Worm (Caenorhabditis elegans): ENCODE measurements around the gene ttbk-7.

ttbk-7 gene

ce11 chrV:12895772-12896171 lies at the start of gene ttbk-7:
Gene ttbk-7, minus strand, starts transcription at chrV:12895872.
- TF ChIP-seq dao-5 (tag; optimal IDR thresholded peaks at IDR 0.05) (no peak), W03F9.2 (tag; optimal IDR thresholded peaks at IDR 0.05) (no peak), him-1 (tag; optimal IDR thresholded peaks at IDR 0.05) (no peak)

- no peak for TF ChIP-seq W03F9.2 (tag; optimal IDR thresholded peaks at IDR 0.05)
- no peak for TF ChIP-seq dao-5 (tag; optimal IDR thresholded peaks at IDR 0.05)
- no peak for TF ChIP-seq him-1 (tag; optimal IDR thresholded peaks at IDR 0.05)
Measured at ce11 chrV:12944775-12945174, 49.1 kb upstream of the ttbk-7 start, which contains the start of gene grl-2. Gene grl-2, plus strand, starts transcription at chrV:12945075.

DNA sequence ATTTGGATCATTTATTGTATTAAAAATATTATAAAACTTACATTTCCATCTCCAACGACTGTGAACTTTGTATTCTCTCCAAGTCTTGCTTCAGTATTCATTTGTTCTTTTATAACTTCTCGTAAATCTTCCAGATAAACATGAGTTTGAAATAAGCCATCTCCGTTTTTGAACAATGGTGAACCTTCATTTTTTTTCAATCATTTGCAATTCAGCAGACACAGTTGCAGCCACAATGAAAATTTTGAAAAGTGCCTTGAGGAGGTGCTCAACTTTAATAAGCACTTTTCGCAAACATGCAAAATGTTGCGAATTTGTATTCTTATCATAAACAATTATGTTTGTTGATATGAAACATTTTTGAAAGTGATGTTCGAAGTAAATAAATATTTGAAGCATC lies 48.6 kb upstream of the ttbk-7 start, which contains the start of gene T16G1.3:
Gene T16G1.3, minus strand, starts transcription at position 101 of the 400 bp plus-strand sequence.
- TF ChIP-seq him-1 (tag; optimal IDR thresholded peaks at IDR 0.05) = no peak
- no peak for TF ChIP-seq W03F9.2 (tag; optimal IDR thresholded peaks at IDR 0.05)
- TF ChIP-seq dao-5 (tag; optimal IDR thresholded peaks at IDR 0.05) = no peak

- TF ChIP-seq dao-5 (tag; optimal IDR thresholded peaks at IDR 0.05) (no peak), W03F9.2 (tag; optimal IDR thresholded peaks at IDR 0.05) (no peak), him-1 (tag; optimal IDR thresholded peaks at IDR 0.05) (no peak)
Measured at ce11 chrV:12943399-12943798, 47.7 kb upstream of the ttbk-7 start.

ce11 chrV:12941797-12942474 lies 46.3 kb upstream of the ttbk-7 start, which contains the start of gene T16G1.4:
Gene T16G1.4, minus strand, starts transcription at chrV:12941847.
- no peak for TF ChIP-seq W03F9.2 (tag; optimal IDR thresholded peaks at IDR 0.05)
- no peak for TF ChIP-seq him-1 (tag; optimal IDR thresholded peaks at IDR 0.05)
- no peak for TF ChIP-seq dao-5 (tag; optimal IDR thresholded peaks at IDR 0.05)

DNA sequence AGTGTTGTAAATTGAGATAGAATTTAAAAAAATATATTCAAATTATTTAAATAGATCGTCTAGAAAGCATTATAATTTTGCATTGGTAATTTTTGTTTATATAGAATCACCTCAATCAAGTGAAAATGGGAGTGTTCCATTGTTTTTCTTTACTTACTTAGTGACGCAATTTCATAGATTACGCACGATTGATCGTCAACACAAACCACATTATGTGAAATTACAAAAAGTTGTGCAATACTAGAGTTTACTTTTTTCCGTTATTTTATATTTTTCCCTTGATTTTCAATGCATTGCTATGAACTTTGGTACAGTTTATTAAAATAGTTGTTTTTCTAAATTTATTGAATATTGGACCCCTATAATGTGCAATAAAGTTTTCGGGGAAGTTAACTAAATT lies 43.8 kb upstream of the ttbk-7 start, which contains the start of gene T16G1.5:
Gene T16G1.5, minus strand, starts transcription at position 119 of the 400 bp plus-strand sequence.
- TF ChIP-seq him-1 (tag; optimal IDR thresholded peaks at IDR 0.05) (no peak), dao-5 (tag; optimal IDR thresholded peaks at IDR 0.05) (no peak), W03F9.2 (tag; optimal IDR thresholded peaks at IDR 0.05) (no peak)

DNA sequence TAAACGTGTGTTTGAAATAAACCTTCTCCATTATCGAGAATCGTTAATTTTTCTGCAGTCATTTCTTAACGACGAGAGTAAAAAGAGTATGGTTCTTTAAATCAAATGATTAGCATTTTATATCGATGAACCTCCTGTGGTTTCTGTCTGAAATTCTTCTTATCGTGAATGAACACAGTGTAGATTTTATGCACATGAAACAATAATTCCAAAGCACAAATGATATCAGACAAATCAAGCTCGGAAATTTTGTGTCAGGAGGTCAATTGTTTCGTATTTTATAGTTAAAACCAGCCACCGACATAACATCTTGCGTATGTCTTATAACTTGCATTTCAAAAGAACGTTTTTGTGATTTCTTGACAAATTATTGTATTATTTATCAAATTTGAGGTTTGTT lies 41.4 kb upstream of the ttbk-7 start, which contains the start of gene T16G1.6:
Gene T16G1.6, minus strand, starts transcription at position 77 of the 400 bp plus-strand sequence.
- TF ChIP-seq W03F9.2 (tag; optimal IDR thresholded peaks at IDR 0.05) (no peak), dao-5 (tag; optimal IDR thresholded peaks at IDR 0.05) (no peak), him-1 (tag; optimal IDR thresholded peaks at IDR 0.05) (no peak)

DNA sequence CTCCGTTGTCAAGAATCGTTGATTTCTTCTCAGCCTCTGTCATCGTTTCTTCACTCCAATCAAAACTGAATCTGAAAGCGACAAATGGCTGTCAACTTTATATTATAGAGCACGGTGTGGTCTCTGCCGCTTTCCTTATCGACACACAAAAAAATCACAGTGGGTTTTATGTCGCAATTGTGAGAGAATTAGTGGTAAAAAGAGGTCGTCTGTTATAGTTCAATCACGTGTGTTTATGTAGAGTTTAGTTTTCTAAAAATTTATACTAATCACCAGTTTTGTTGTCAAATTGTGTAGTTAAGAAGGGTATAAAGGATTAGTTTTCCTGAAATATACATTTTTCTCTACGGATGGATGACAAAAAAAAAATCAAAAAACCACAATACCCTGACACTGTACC lies 39.3 kb upstream of the ttbk-7 start, which contains the start of gene T16G1.7:
Gene T16G1.7, minus strand, starts transcription at position 137 of the 400 bp plus-strand sequence.
- TF ChIP-seq him-1 (tag; optimal IDR thresholded peaks at IDR 0.05) (no peak), W03F9.2 (tag; optimal IDR thresholded peaks at IDR 0.05) (no peak), dao-5 (tag; optimal IDR thresholded peaks at IDR 0.05) (no peak)

DNA sequence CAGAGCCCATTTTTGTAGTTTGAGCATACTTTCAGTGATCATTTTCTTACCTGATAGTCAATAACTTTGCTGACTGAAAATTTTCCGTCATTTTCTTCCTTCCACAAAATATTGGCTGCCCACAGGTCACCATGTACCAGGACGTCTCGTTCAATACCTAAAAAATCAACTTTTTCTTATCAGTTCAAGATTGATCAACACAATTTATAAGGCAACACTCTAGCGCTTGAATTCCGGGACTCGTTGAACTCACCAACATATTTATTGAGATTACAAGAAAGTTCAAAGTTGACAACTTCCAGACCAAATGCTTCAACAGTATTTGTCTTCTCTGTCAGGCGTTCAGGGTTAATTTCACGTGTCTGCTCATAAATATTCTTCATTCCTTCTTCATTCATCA lies 38.0 kb upstream of the ttbk-7 start:
- TF ChIP-seq him-1 (tag; optimal IDR thresholded peaks at IDR 0.05) = no peak
- TF ChIP-seq dao-5 (tag; optimal IDR thresholded peaks at IDR 0.05) = no peak

ce11 chrV:12928929-12929532 lies 33.4 kb upstream of the ttbk-7 start, which contains the start of gene T16G1.2:
Gene T16G1.2, plus strand, starts transcription at chrV:12929482.
- TF ChIP-seq him-1 (tag; optimal IDR thresholded peaks at IDR 0.05) (no peak), W03F9.2 (tag; optimal IDR thresholded peaks at IDR 0.05) (no peak), dao-5 (tag; optimal IDR thresholded peaks at IDR 0.05) (no peak)

DNA sequence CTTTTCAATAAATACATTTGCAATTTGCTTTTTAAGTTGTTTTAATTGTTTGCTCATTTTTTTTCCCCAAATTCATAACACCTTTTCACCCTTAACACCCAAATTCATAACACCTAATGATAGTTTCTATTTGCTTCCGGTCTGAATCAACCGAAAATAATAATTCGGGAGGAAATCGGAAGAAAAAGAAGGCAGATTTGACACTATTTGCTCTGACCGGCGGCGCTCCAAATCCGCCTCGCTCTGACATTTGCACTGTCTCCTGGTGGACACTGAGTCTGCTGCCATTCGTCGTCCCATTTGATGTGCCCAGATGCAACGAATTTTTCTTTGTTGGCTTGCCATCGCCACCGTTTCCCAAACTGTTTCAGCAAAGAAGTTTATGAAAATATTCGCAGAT lies 28.5 kb upstream of the ttbk-7 start, which contains the start of gene pqn-67:
Gene pqn-67, plus strand, starts transcription at position 301 of the 400 bp plus-strand sequence.
- TF ChIP-seq dao-5 (tag; optimal IDR thresholded peaks at IDR 0.05) (no peak), W03F9.2 (tag; optimal IDR thresholded peaks at IDR 0.05) (no peak), him-1 (tag; optimal IDR thresholded peaks at IDR 0.05) (no peak)

- TF ChIP-seq W03F9.2 (tag; optimal IDR thresholded peaks at IDR 0.05) (no peak), dao-5 (tag; optimal IDR thresholded peaks at IDR 0.05) (no peak), him-1 (tag; optimal IDR thresholded peaks at IDR 0.05) (no peak)
Measured at ce11 chrV:12922308-12922707, 26.6 kb upstream of the ttbk-7 start, which contains the start of gene dhrs-4. Gene dhrs-4, plus strand, starts transcription at chrV:12922608.

ce11 chrV:12921680-12922079 lies 26.0 kb upstream of the ttbk-7 start:
- no peak for TF ChIP-seq dao-5 (tag; optimal IDR thresholded peaks at IDR 0.05)
- no peak for TF ChIP-seq him-1 (tag; optimal IDR thresholded peaks at IDR 0.05)
- no peak for TF ChIP-seq W03F9.2 (tag; optimal IDR thresholded peaks at IDR 0.05)

DNA sequence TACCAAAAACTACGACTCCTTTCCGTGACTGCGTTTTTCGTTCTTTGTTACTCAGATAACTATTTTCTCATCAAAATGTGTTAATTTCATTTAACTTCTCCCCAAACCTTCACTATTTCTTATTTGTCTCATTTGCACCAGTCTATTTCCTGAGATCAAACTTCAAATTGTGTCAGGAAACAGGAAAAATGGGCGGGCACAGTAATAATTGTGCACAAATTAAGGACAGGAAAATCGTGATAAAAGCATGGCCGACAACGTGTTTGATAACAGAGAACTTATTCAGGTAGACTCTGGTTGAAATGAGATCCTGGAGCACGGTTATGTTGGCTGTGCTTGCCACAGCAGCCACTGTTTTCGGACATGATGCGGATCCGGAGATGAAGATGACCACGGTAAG lies 24.0 kb upstream of the ttbk-7 start, which contains the start of gene lipl-1:
Gene lipl-1, plus strand, starts transcription at position 282 of the 400 bp plus-strand sequence.
- TF ChIP-seq him-1 (tag; optimal IDR thresholded peaks at IDR 0.05) (no peak), dao-5 (tag; optimal IDR thresholded peaks at IDR 0.05) (no peak), W03F9.2 (tag; optimal IDR thresholded peaks at IDR 0.05) (no peak)
